Worm (Caenorhabditis elegans) whole organism, L4 larva: ENCODE data around the gene F44B9.10.

ENCODE experiments used
- F44E2.7 ChIP-seq: fragments of 200-800 bp; sonication (Bioruptor generic); IDR thresholded peaks from 2 replicates; pipeline ENCODE4 v2.1.2; 2022; ENCODE audit warnings: missing genetic modification characterization, missing compliant biosample characterization
- R02D3.7 ChIP-seq: fragments of 150-350 bp; sonication (generic microtip); optimal IDR thresholded peaks from 3 replicates; lab custom pipeline; 2014; ENCODE audit warnings: missing biosample characterization, missing genetic modification characterization
- T26A8.4 ChIP-seq: fragments of 200-800 bp; sonication (Bioruptor generic); IDR thresholded peaks from 2 replicates; pipeline ENCODE4 v1.3.6; 2022; ENCODE audit warnings: missing genetic modification characterization, missing compliant biosample characterization
- Y105C5A.15 ChIP-seq: fragments of 200-800 bp; sonication (Bioruptor generic); IDR thresholded peaks from 2 replicates; pipeline ENCODE4 v1.3.6; 2022; ENCODE audit warnings: missing genetic modification characterization, missing compliant biosample characterization
- aha-1 ChIP-seq: fragments of 150-350 bp; peaks from one replicate; lab custom pipeline; 2014; ENCODE audit warnings: missing biosample characterization, missing genetic modification characterization
- aly-2 ChIP-seq: sonication (generic microtip); optimal IDR thresholded peaks from 2 replicates; lab custom pipeline; 2018; ENCODE audit warnings: missing biosample characterization, missing genetic modification characterization
- attf-4 ChIP-seq: sonication (generic microtip); optimal IDR thresholded peaks from 3 replicates; lab custom pipeline; 2017; ENCODE audit warnings: missing biosample characterization, missing genetic modification characterization
- ceh-82 ChIP-seq: sonication (generic microtip); optimal IDR thresholded peaks from 2 replicates; lab custom pipeline; 2017; ENCODE audit warnings: missing biosample characterization, missing genetic modification characterization
- dmd-6 ChIP-seq: fragments of 200-800 bp; sonication (Bioruptor generic); IDR thresholded peaks from 2 replicates; pipeline ENCODE4 v1.3.6; 2022; ENCODE audit warnings: missing genetic modification reagents, missing genetic modification characterization, missing compliant biosample characterization
- dmd-9 ChIP-seq: fragments of 200-800 bp; sonication (Bioruptor generic); IDR thresholded peaks from 2 replicates; pipeline ENCODE4 v1.3.6; 2022; ENCODE audit warnings: missing genetic modification reagents, missing genetic modification characterization, missing compliant biosample characterization
- dpl-1 ChIP-seq: fragments of 150-350 bp; optimal IDR thresholded peaks from 2 replicates; lab custom pipeline; 2014; ENCODE audit warnings: missing biosample characterization, missing genetic modification reagents, missing genetic modification characterization
- duxl-1 ChIP-seq: sonication (generic microtip); optimal IDR thresholded peaks from 2 replicates; lab custom pipeline; 2016; ENCODE audit warnings: mild to moderate bottlenecking, missing genetic modification characterization, moderate library complexity, missing compliant biosample characterization; ENCODE audit not compliant: poor library complexity
- egl-27 ChIP-seq: sonication (generic microtip); optimal IDR thresholded peaks from 3 replicates; lab custom pipeline; 2017; ENCODE audit warnings: missing biosample characterization, missing genetic modification reagents, missing genetic modification characterization
- fkh-10 ChIP-seq: fragments of 150-350 bp; optimal IDR thresholded peaks from 2 replicates; lab custom pipeline; 2014; ENCODE audit warnings: missing biosample characterization, missing genetic modification reagents, missing genetic modification characterization
- fos-1 ChIP-seq: fragments of 150-350 bp; optimal IDR thresholded peaks from 2 replicates; lab custom pipeline; 2014; ENCODE audit warnings: missing biosample characterization, missing genetic modification characterization
- hlh-11 ChIP-seq: fragments of 200-800 bp; sonication (Bioruptor generic); optimal IDR thresholded peaks from 2 replicates; lab custom pipeline; 2018; ENCODE audit warnings: mild to moderate bottlenecking, missing genetic modification characterization, missing compliant biosample characterization
- hlh-30 ChIP-seq: sonication (generic microtip); optimal IDR thresholded peaks from 2 replicates; lab custom pipeline; 2017; ENCODE audit warnings: antibody characterized with exemption, mild to moderate bottlenecking, missing genetic modification characterization, missing compliant biosample characterization; ENCODE audit not compliant: insufficient read depth
- hmg-1.1 ChIP-seq: fragments of 200-800 bp; sonication (Bioruptor generic); IDR thresholded peaks from 2 replicates; pipeline ENCODE4 v1.3.6; 2022; ENCODE audit warnings: missing genetic modification reagents, missing genetic modification characterization, missing compliant biosample characterization
- lim-7 ChIP-seq: fragments of 200-800 bp; sonication (Bioruptor generic); IDR thresholded peaks from 2 replicates; pipeline ENCODE4 v1.3.6; 2022; ENCODE audit warnings: missing genetic modification characterization, missing compliant biosample characterization
- lin-29 ChIP-seq: fragments of 200-800 bp; sonication (Bioruptor generic); IDR thresholded peaks from 2 replicates; pipeline ENCODE4 v1.3.6; 2022; ENCODE audit warnings: missing genetic modification reagents, missing genetic modification characterization, missing compliant biosample characterization
- lin-38 ChIP-seq: fragments of 200-800 bp; sonication (Bioruptor generic); IDR thresholded peaks from 2 replicates; pipeline ENCODE4 v1.3.6; 2022; ENCODE audit warnings: missing genetic modification reagents, missing genetic modification characterization, missing compliant biosample characterization
- lin-39 ChIP-seq: fragments of 150-350 bp; optimal IDR thresholded peaks from 2 replicates; lab custom pipeline; 2014; ENCODE audit warnings: missing biosample characterization, missing genetic modification reagents, missing genetic modification characterization
- lir-3 ChIP-seq: sonication (generic microtip); optimal IDR thresholded peaks from 2 replicates; lab custom pipeline; 2016; ENCODE audit warnings: mild to moderate bottlenecking, missing genetic modification characterization, missing compliant biosample characterization
- lsy-2 ChIP-seq, 2 experiments: fragments of 150-350 bp in 1 of 2; sonication (generic microtip) in 1 of 2; optimal IDR thresholded peaks; 2 replicates each; lab custom pipeline; 2014 to 2017; ENCODE audit warnings: missing biosample characterization in 2 of 2, missing genetic modification characterization in 2 of 2
- madf-5 ChIP-seq, 2 experiments: fragments of 200-800 bp; sonication (Bioruptor generic); IDR thresholded peaks; 2 replicates each; pipeline ENCODE4 v1.3.6; 2022; ENCODE audit warnings: missing compliant biosample characterization in 2 of 2, missing genetic modification characterization in 2 of 2
- mes-2 ChIP-seq: sonication (generic microtip); optimal IDR thresholded peaks from 2 replicates; lab custom pipeline; 2016; ENCODE audit warnings: missing genotype, mild to moderate bottlenecking, missing genetic modification characterization, missing compliant biosample characterization; ENCODE audit not compliant: poor library complexity, severe bottlenecking
- nhr-111 ChIP-seq: fragments of 200-800 bp; sonication (Bioruptor generic); optimal IDR thresholded peaks from 2 replicates; lab custom pipeline; 2018; ENCODE audit warnings: mild to moderate bottlenecking, missing genetic modification characterization, missing compliant biosample characterization
- nhr-237 ChIP-seq: sonication (generic microtip); optimal IDR thresholded peaks from 2 replicates; lab custom pipeline; 2017; ENCODE audit warnings: missing biosample characterization, missing genetic modification characterization
- nhr-41 ChIP-seq: fragments of 200-800 bp; sonication (Bioruptor generic); IDR thresholded peaks from 2 replicates; pipeline ENCODE4 v1.3.6; 2022; ENCODE audit warnings: missing genetic modification reagents, missing genetic modification characterization, missing compliant biosample characterization
- nhr-42 ChIP-seq: fragments of 200-800 bp; sonication (Bioruptor generic); IDR thresholded peaks from 2 replicates; pipeline ENCODE4 v1.3.6; 2022; ENCODE audit warnings: missing genetic modification characterization, missing compliant biosample characterization
- nhr-76 ChIP-seq: fragments of 150-350 bp; optimal IDR thresholded peaks from 2 replicates; lab custom pipeline; 2014; ENCODE audit warnings: missing biosample characterization, missing genetic modification characterization
- skn-1 ChIP-seq: fragments of 150-350 bp; optimal IDR thresholded peaks from 2 replicates; lab custom pipeline; 2014; ENCODE audit warnings: missing biosample characterization, missing genetic modification characterization
- spr-1 ChIP-seq: sonication (generic microtip); optimal IDR thresholded peaks from 2 replicates; lab custom pipeline; 2016; ENCODE audit warnings: mild to moderate bottlenecking, missing genetic modification characterization, missing compliant biosample characterization
- unc-62 ChIP-seq, 3 experiments: fragments of 150-350 bp in 1 of 3; sonication (generic microtip); optimal IDR thresholded peaks in 2 of 3; peaks in 1 of 3; 1 replicate in 1 of 3; 2 replicates in 2 of 3; lab custom pipeline; 2014 to 2017; ENCODE audit warnings: missing biosample characterization in 3 of 3, missing genetic modification characterization in 3 of 3, missing genetic modification reagents in 3 of 3, missing genotype in 1 of 3
- zfp-3 ChIP-seq: fragments of 200-800 bp; sonication (Bioruptor generic); conservative IDR thresholded peaks from 2 replicates; pipeline ENCODE4 v1.3.6; 2022; ENCODE audit warnings: missing genetic modification reagents, missing genetic modification characterization, missing compliant biosample characterization

Gene F44B9.10

DNA sequence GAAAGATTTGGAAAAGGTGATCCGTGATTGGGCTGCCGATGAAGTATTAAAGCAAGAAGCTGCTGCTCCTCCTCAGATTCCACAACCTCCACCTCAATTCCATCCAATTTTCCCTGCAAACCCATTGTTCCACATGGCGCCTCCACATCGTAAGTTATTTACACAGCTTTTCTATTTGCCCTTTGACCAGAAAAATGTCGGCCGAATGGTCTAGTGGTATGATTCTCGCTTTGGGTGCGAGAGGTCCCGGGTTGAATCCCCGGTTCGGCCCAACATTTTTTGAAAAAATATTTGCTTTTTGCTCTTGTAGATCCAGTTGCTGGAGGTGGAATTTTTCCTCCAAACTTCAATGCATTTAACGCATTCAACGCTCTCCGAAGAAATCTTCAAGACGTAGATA, 35.8 kb upstream of the F44B9.10 start (continued):
- TF ChIP-seq madf-5 (GFP tag; IDR thresholded peaks at IDR 0.05; lab: Robert Waterston, UW): 0 out of 4 replicates have a peak, but pooled peaks have one; percentile 10 to 15
- no peak for TF ChIP-seq nhr-41 (GFP tag; lab: Robert Waterston, UW)

DNA sequence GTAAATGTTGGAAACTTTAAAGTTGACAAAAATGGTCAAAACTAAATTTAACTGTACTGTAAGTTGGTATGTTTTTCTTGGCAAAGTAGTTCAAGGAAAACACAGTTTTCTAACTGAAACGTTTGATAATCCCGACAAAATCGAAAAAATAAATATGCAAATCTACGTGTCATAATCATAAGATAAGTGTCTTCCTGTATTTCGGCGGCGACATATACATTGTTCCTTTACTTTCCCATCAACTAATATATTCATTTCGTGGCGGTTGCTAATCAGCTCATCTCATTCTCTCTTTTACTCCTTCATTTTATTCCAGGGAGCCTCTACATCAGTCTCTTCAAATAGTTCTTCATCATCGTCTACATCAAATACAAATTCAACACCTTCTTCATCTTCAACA, 34.4 kb upstream of the F44B9.10 start:
- TF ChIP-seq aha-1 (tag; lab: Kevin White, UChicago): peak; percentile 93
- TF ChIP-seq nhr-111 (GFP tag; lab: Kevin White, UChicago): no peak

DNA sequence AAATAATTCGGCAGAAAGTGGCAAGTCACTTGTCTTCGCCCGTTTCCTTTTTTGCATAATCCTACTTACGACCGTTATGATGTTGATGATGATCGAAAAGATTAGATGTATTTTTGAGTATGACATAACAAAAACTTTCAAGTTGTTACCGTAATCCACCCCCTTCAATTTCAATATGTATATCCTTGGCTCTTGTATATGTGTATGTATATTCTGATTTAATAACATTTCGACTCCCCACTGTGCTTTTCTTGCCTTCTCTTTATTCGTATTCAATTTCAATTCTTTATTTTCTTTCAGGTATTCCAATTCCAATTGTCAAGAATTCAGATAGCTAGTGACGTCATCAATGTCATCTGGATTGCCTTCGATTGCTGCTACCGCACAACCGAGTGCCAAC, 33.6 kb upstream of the F44B9.10 start, which contains the start of gene pros-1:
pros-1 (plus strand) TSS at position 301 of the 400 bp plus-strand sequence.
- TF ChIP-seq aly-2 (tag; lab: Kevin White, UChicago): no peak
- no peak for TF ChIP-seq spr-1 (tag; lab: Kevin White, UChicago)
- TF ChIP-seq lir-3: no peak
- TF ChIP-seq egl-27 (tag; lab: Kevin White, UChicago): no peak
- no peak for TF ChIP-seq hmg-1.1 (GFP tag; lab: Robert Waterston, UW)

DNA sequence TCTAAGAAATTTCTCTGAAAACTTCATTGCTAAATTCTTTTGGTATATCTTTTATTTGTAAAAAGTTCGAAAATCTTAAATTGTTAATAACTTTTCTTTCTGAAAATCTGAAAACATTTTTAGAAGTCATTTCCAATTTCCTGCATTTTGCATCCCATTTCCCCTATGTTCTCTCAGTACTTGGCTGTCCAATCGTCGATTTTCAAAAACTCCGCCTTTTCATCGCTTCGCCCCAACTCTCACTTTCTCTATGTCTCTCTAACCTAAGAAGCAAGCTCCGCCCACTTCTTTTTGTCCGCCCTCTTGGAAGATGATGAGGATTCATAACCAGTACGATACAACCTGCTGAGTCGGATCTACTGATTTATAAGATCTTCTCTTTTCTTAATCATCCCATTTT, 31.7 kb upstream of the F44B9.10 start:
- TF ChIP-seq mes-2 (tag; lab: Kevin White, UChicago): no peak
- TF ChIP-seq hlh-11 (tag; lab: Kevin White, UChicago): no peak
- TF ChIP-seq lsy-2 (tag; optimal IDR thresholded peaks at IDR 0.05; lab: Kevin White, UChicago): no peak
- no peak for TF ChIP-seq dmd-9 (GFP tag; lab: Robert Waterston, UW)
- no peak for TF ChIP-seq madf-5 (GFP tag; IDR thresholded peaks at IDR 0.05; lab: Robert Waterston, UW)
- no peak for TF ChIP-seq fkh-10 (GFP tag; lab: Kevin White, UChicago)
- no peak for TF ChIP-seq T26A8.4 (GFP tag; lab: Robert Waterston, UW)

DNA sequence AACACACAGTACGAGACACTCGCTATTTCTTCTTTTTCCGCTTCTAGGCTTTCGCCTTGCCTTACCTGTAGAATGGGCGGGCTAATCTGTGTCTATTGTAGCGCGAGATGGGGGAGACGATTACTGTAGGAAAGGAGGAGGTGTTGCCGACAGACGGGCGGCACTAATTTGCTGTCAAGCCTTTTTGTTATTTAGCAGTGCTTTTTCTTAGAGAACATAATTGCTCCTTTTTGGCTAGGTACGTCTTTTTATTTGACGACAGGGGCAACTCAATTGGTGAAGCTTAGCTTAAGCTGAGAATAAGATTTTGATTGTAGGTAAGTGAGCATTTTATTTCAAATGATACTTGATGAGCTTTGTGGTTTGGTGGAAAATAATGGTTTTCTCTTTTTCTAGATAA, 30.2 kb upstream of the F44B9.10 start:
- TF ChIP-seq fos-1 (no peak), dmd-9 (GFP tag; lab: Robert Waterston, UW) (no peak), nhr-237 (tag; lab: Kevin White, UChicago) (no peak), duxl-1 (tag; lab: Kevin White, UChicago) (no peak), skn-1 (tag; lab: Kevin White, UChicago) (no peak), unc-62 (GFP tag; optimal IDR thresholded peaks at IDR 0.05 in 1 of 2; lab: Kevin White, UChicago) (peak in 1 of 2 experiments; percentile 95), unc-62 (tag; optimal IDR thresholded peaks at IDR 0.05; lab: Kevin White, UChicago) (no peak), attf-4 (no peak), Y105C5A.15 (no peak)

DNA sequence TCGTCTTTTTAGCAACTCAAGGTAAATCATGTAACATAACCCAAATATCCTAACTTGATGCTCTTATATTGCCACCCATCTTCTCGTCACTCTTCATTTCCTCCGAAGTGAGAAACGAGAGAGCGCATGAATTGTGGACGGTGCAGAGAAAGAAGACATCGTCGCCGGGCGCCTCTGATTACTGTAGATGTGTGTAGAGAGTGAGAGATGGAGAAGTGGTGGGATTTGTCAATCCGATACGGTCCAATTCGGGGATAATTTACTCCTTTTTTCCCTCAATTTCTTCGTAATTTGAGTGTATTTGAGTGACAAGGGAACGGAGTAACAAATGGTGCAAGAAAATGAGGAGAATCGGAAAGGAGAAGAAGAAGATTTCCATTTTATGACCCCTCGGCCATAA, 27.7 kb upstream of the F44B9.10 start:
- TF ChIP-seq ceh-82 (no peak), lin-29 (GFP tag; lab: Robert Waterston, UW) (no peak), R02D3.7 (no peak), unc-62 (GFP tag; optimal IDR thresholded peaks at IDR 0.05 in 1 of 2; lab: Kevin White, UChicago) (peak in 1 of 2 experiments; percentile 96), unc-62 (tag; optimal IDR thresholded peaks at IDR 0.05; lab: Kevin White, UChicago) (no peak)

DNA sequence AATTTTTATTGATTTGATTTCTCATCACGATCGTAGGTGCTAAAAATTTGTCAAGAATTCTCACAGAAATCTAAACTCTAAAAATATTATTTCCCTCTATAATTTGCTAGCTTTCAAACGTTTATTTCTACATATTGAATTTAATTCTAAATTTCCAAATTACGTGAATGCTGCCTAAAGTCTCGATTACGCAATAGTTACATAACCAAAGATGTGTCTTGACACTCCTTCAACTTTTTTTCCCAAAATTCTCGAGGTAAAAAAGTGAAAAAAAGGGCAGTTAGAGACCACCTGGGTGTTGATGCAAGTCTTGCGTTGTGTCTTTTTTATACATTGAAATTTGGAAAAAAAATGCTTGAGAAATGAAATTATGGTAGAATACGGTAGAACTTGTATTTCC, 18.4 kb upstream of the F44B9.10 start:
- no peak for TF ChIP-seq lin-39 (tag; lab: Kevin White, UChicago)
- no peak for TF ChIP-seq lin-29 (GFP tag; lab: Robert Waterston, UW)
- no peak for TF ChIP-seq egl-27 (tag; lab: Kevin White, UChicago)
- TF ChIP-seq dpl-1 (GFP tag; lab: Kevin White, UChicago): no peak
- no peak for TF ChIP-seq lim-7 (GFP tag; lab: Robert Waterston, UW)
- TF ChIP-seq nhr-76: no peak
- no peak for TF ChIP-seq dmd-6 (GFP tag; lab: Robert Waterston, UW)
- no peak for TF ChIP-seq hlh-30 (tag; lab: Kevin White, UChicago)
- TF ChIP-seq nhr-42 (GFP tag; lab: Robert Waterston, UW): no peak
- no peak for TF ChIP-seq aly-2 (tag; lab: Kevin White, UChicago)
- no peak for TF ChIP-seq F44E2.7 (GFP tag; lab: Robert Waterston, UW)
- TF ChIP-seq zfp-3 (GFP tag; lab: Robert Waterston, UW): no peak
- no peak for TF ChIP-seq lin-38
